Worm (Caenorhabditis elegans) whole organism, L1 larva: ENCODE measurements around the gene mel-11.

Experiments
- ama-1 ChIP-seq: fragments of 150-350 bp; optimal IDR thresholded peaks from 2 replicates; lab custom pipeline; 2014
- dpl-1 ChIP-seq, 3 experiments: fragments of 150-350 bp in 2 of 3; sonication (generic microtip) in 1 of 3; optimal IDR thresholded peaks; 2 replicates each; lab custom pipeline; 2014 to 2017; ENCODE audit warnings: missing biosample characterization in 3 of 3, missing genetic modification characterization in 3 of 3, missing genetic modification reagents in 3 of 3
- efl-3 ChIP-seq: fragments of 200-800 bp; sonication (Bioruptor generic); optimal IDR thresholded peaks from 2 replicates; lab custom pipeline; 2018; ENCODE audit warnings: mild to moderate bottlenecking, missing genetic modification characterization, missing compliant biosample characterization
- lin-15B ChIP-seq: fragments of 150-350 bp; sonication (generic microtip); optimal IDR thresholded peaks from 3 replicates; lab custom pipeline; 2014; ENCODE audit warnings: missing biosample characterization, missing genetic modification characterization
- lin-35 ChIP-seq, 2 experiments: fragments of 150-350 bp; optimal IDR thresholded peaks; 2 replicates each; lab custom pipeline; 2014; ENCODE audit warnings: missing biosample characterization in 2 of 2, missing genetic modification characterization in 2 of 2, missing genetic modification reagents in 2 of 2
- lin-39 ChIP-seq: fragments of 150-350 bp; optimal IDR thresholded peaks from 2 replicates; lab custom pipeline; 2014; ENCODE audit warnings: missing biosample characterization, missing genetic modification reagents, missing genetic modification characterization
- lir-3 ChIP-seq: sonication (generic microtip); optimal IDR thresholded peaks from 2 replicates; lab custom pipeline; 2016; ENCODE audit warnings: mild to moderate bottlenecking, missing genetic modification characterization, moderate library complexity, missing compliant biosample characterization; ENCODE audit not compliant: poor library complexity
- mdl-1 ChIP-seq, 2 experiments: fragments of 150-350 bp; optimal IDR thresholded peaks; 2 replicates each; lab custom pipeline; 2014 to 2017; ENCODE audit warnings: missing biosample characterization in 2 of 2, missing genetic modification characterization in 2 of 2, inconsistent platforms in 1 of 2
- nhr-76 ChIP-seq: sonication (generic microtip); optimal IDR thresholded peaks from 2 replicates; lab custom pipeline; 2017; ENCODE audit warnings: missing biosample characterization, missing genetic modification characterization
- pqm-1 ChIP-seq: sonication (generic microtip); optimal IDR thresholded peaks from 3 replicates; lab custom pipeline; 2017; ENCODE audit warnings: missing biosample characterization, missing genetic modification characterization
- unc-130 ChIP-seq: fragments of 150-350 bp; optimal IDR thresholded peaks from 2 replicates; lab custom pipeline; 2017; ENCODE audit warnings: missing biosample characterization, missing genetic modification characterization, inconsistent platforms
- unc-86 ChIP-seq: sonication (generic microtip); optimal IDR thresholded peaks from 2 replicates; lab custom pipeline; 2016; ENCODE audit warnings: missing genetic modification characterization, missing compliant biosample characterization
- ztf-11 ChIP-seq, 2 experiments: sonication (generic microtip); optimal IDR thresholded peaks; 2 replicates each; lab custom pipeline; 2016 to 2017; ENCODE audit warnings: missing genetic modification characterization in 2 of 2, missing biosample characterization in 1 of 2, missing compliant biosample characterization in 1 of 2

ce11 chrII:9407469-9407868 lies 49.1 kb downstream of the mel-11 start, which contains the start of gene arrd-2:
- no peak for TF ChIP-seq lin-35 (GFP tag; optimal IDR thresholded peaks at IDR 0.05; lab: Kevin White, UChicago)
- no peak for TF ChIP-seq lin-15B (tag; lab: Kevin White, UChicago)
- no peak for TF ChIP-seq mdl-1 (tag; optimal IDR thresholded peaks at IDR 0.05; lab: Kevin White, UChicago)
- no peak for TF ChIP-seq lin-39 (tag; lab: Kevin White, UChicago)
- no peak for TF ChIP-seq ztf-11 (tag; optimal IDR thresholded peaks at IDR 0.05; lab: Kevin White, UChicago)
- TF ChIP-seq ama-1 (lab: Kevin White, UChicago): no peak
- TF ChIP-seq nhr-76 (tag; lab: Kevin White, UChicago): no peak
- TF ChIP-seq unc-86: no peak
- no peak for TF ChIP-seq unc-130 (tag; lab: Kevin White, UChicago)
- TF ChIP-seq dpl-1 (GFP tag; optimal IDR thresholded peaks at IDR 0.05; lab: Kevin White, UChicago): no peak
- no peak for TF ChIP-seq lir-3 (tag; lab: Kevin White, UChicago)
- no peak for TF ChIP-seq pqm-1
- TF ChIP-seq efl-3 (GFP tag; lab: Kevin White, UChicago): no peak
